Fruit fly (Drosophila melanogaster) whole organism, prepupa: Measurements from ENCODE around the gene CrebB.

ENCODE experiments used
- CG10631 ChIP-seq: fragments of 200-800 bp; sonication (Bioruptor generic); optimal IDR thresholded peaks from 2 replicates; lab custom pipeline; 2016; ENCODE audit warnings: missing biosample characterization, missing genetic modification characterization
- CG10669 ChIP-seq: fragments of 200-800 bp; sonication (Bioruptor generic); optimal IDR thresholded peaks from 3 replicates; lab custom pipeline; 2018; ENCODE audit warnings: missing biosample characterization, mild to moderate bottlenecking, missing genetic modification characterization, moderate library complexity
- CG11294 ChIP-seq: fragments of 200-800 bp; sonication (Bioruptor generic); IDR thresholded peaks from 2 replicates; pipeline ENCODE4 v1.3.6; 2022; ENCODE audit warnings: missing biosample characterization, missing genetic modification characterization
- CG11762 ChIP-seq: fragments of 200-800 bp; sonication (Bioruptor generic); optimal IDR thresholded peaks from 3 replicates; lab custom pipeline; 2016; ENCODE audit warnings: missing biosample characterization, missing genetic modification characterization; ENCODE audit not compliant: insufficient read depth
- CG11902 ChIP-seq: fragments of 200-800 bp; sonication (Bioruptor generic); optimal IDR thresholded peaks from 3 replicates; lab custom pipeline; 2016; ENCODE audit warnings: missing biosample characterization, missing genetic modification characterization
- CG15336 ChIP-seq: fragments of 200-800 bp; sonication (Bioruptor generic); IDR thresholded peaks from 2 replicates; pipeline ENCODE4 v1.3.6; 2022; ENCODE audit warnings: missing biosample characterization, missing genetic modification characterization
- CG16779 ChIP-seq: fragments of 200-800 bp; sonication (Bioruptor generic); optimal IDR thresholded peaks from 3 replicates; lab custom pipeline; 2017; ENCODE audit warnings: missing biosample characterization, mild to moderate bottlenecking, missing genetic modification characterization
- CG3032 ChIP-seq: fragments of 200-800 bp; optimal IDR thresholded peaks from 2 replicates; lab custom pipeline; 2019; ENCODE audit warnings: missing biosample characterization, mild to moderate bottlenecking, missing genetic modification characterization, moderate library complexity
- CG31627 ChIP-seq: fragments of 200-800 bp; sonication (Bioruptor generic); optimal IDR thresholded peaks from 3 replicates; lab custom pipeline; 2016; ENCODE audit warnings: missing biosample characterization, missing genetic modification characterization
- CG32006 ChIP-seq: fragments of 200-800 bp; sonication (Bioruptor generic); optimal IDR thresholded peaks from 3 replicates; lab custom pipeline; 2017; ENCODE audit warnings: missing biosample characterization, mild to moderate bottlenecking, missing genetic modification characterization
- CG3919 ChIP-seq: fragments of 200-800 bp; sonication (Bioruptor generic); optimal IDR thresholded peaks from 3 replicates; lab custom pipeline; 2016; ENCODE audit warnings: missing biosample characterization, missing genetic modification characterization
- CG6276 ChIP-seq: fragments of 200-800 bp; sonication (Bioruptor generic); optimal IDR thresholded peaks from 2 replicates; lab custom pipeline; 2017; ENCODE audit warnings: missing biosample characterization, mild to moderate bottlenecking, missing genetic modification characterization
- CG6792 ChIP-seq: fragments of 200-800 bp; sonication (Bioruptor generic); optimal IDR thresholded peaks from 3 replicates; lab custom pipeline; 2016; ENCODE audit warnings: missing biosample characterization, missing genetic modification characterization
- CG6808 ChIP-seq: fragments of 200-800 bp; sonication (Bioruptor generic); optimal IDR thresholded peaks from 3 replicates; lab custom pipeline; 2017; ENCODE audit warnings: missing biosample characterization, missing genetic modification characterization, mild to moderate bottlenecking, moderate library complexity, missing genetic modification reagents
- CG6854 ChIP-seq: fragments of 200-800 bp; sonication (Bioruptor generic); optimal IDR thresholded peaks from 2 replicates; lab custom pipeline; 2017; ENCODE audit warnings: missing biosample characterization, mild to moderate bottlenecking, missing genetic modification characterization
- CG7368 ChIP-seq: fragments of 200-800 bp; sonication (Bioruptor generic); optimal IDR thresholded peaks from 3 replicates; lab custom pipeline; 2016; ENCODE audit warnings: missing biosample characterization, missing genetic modification characterization
- CG8119 ChIP-seq: fragments of 200-800 bp; sonication (Bioruptor generic); IDR thresholded peaks from 3 replicates; pipeline ENCODE4 v1.3.6; 2022; ENCODE audit warnings: missing biosample characterization, missing genetic modification characterization
- CG8319 ChIP-seq: fragments of 200-800 bp; sonication (Bioruptor generic); optimal IDR thresholded peaks from 3 replicates; lab custom pipeline; 2016; ENCODE audit warnings: missing biosample characterization, missing genetic modification characterization
- CG8632 ChIP-seq: fragments of 200-800 bp; sonication (Bioruptor generic); optimal IDR thresholded peaks from 3 replicates; lab custom pipeline; 2016; ENCODE audit warnings: missing biosample characterization, missing genetic modification characterization
- CG9139 ChIP-seq: fragments of 200-800 bp; sonication (Bioruptor generic); optimal IDR thresholded peaks from 3 replicates; lab custom pipeline; 2017; ENCODE audit warnings: missing biosample characterization, mild to moderate bottlenecking, missing genetic modification characterization
- Eip75B ChIP-seq: fragments of 200-800 bp; sonication (Bioruptor generic); optimal IDR thresholded peaks from 3 replicates; lab custom pipeline; 2016; ENCODE audit warnings: missing biosample characterization, missing genetic modification characterization
- Eip78C ChIP-seq: fragments of 200-800 bp; sonication (Bioruptor generic); peaks from one replicate; lab custom pipeline; 2016; ENCODE audit warnings: missing biosample characterization, missing genetic modification characterization
- Eip93F ChIP-seq: fragments of 200-800 bp; sonication (Bioruptor generic); optimal IDR thresholded peaks from 2 replicates; lab custom pipeline; 2016; ENCODE audit warnings: missing biosample characterization, mild to moderate bottlenecking, missing genetic modification characterization
- Ets21C ChIP-seq: fragments of 200-800 bp; sonication (Bioruptor generic); optimal IDR thresholded peaks from 3 replicates; lab custom pipeline; 2016; ENCODE audit warnings: missing biosample characterization, missing genetic modification characterization
- Ets96B ChIP-seq: fragments of 200-800 bp; optimal IDR thresholded peaks from 2 replicates; lab custom pipeline; 2019; ENCODE audit warnings: missing biosample characterization, mild to moderate bottlenecking, missing genetic modification characterization, moderate library complexity
- Gug ChIP-seq: fragments of 200-800 bp; sonication (Bioruptor generic); IDR thresholded peaks from 2 replicates; pipeline ENCODE4 v1.3.6; 2022; ENCODE audit warnings: missing biosample characterization, missing genetic modification characterization
- Hr38 ChIP-seq: sonication (Bioruptor generic); optimal IDR thresholded peaks from 2 replicates; lab custom pipeline; 2016; ENCODE audit warnings: missing biosample characterization, missing genetic modification characterization
- Hr4 ChIP-seq: fragments of 200-800 bp; sonication (Bioruptor generic); optimal IDR thresholded peaks from 3 replicates; lab custom pipeline; 2016; ENCODE audit warnings: missing biosample characterization, missing genetic modification characterization
- Met ChIP-seq: fragments of 200-800 bp; sonication (Bioruptor generic); optimal IDR thresholded peaks from 3 replicates; lab custom pipeline; 2016; ENCODE audit warnings: missing biosample characterization, missing genetic modification characterization
- OdsH ChIP-seq: fragments of 200-800 bp; sonication (Bioruptor generic); optimal IDR thresholded peaks from 3 replicates; lab custom pipeline; 2016; ENCODE audit warnings: missing biosample characterization, missing genetic modification characterization
- Smox ChIP-seq: fragments of 200-800 bp; sonication (Bioruptor generic); optimal IDR thresholded peaks from 3 replicates; lab custom pipeline; 2016; ENCODE audit warnings: missing biosample characterization, missing genetic modification characterization
- Sox102F ChIP-seq: fragments of 200-800 bp; sonication (Bioruptor generic); optimal IDR thresholded peaks from 2 replicates; lab custom pipeline; 2016; ENCODE audit warnings: missing biosample characterization, mild to moderate bottlenecking, missing genetic modification characterization
- Sox14 ChIP-seq: fragments of 200-800 bp; sonication (Bioruptor generic); optimal IDR thresholded peaks from 3 replicates; lab custom pipeline; 2016; ENCODE audit warnings: missing biosample characterization, missing genetic modification characterization
- achi ChIP-seq: fragments of 200-800 bp; sonication (Bioruptor generic); optimal IDR thresholded peaks from 3 replicates; lab custom pipeline; 2016; ENCODE audit warnings: missing biosample characterization, missing genetic modification characterization
- cyc ChIP-seq: fragments of 200-800 bp; sonication (Bioruptor generic); optimal IDR thresholded peaks from 3 replicates; lab custom pipeline; 2016; ENCODE audit warnings: missing biosample characterization, missing genetic modification characterization
- dac ChIP-seq: fragments of 200-800 bp; sonication (Bioruptor generic); optimal IDR thresholded peaks from 2 replicates; lab custom pipeline; 2017; ENCODE audit warnings: missing biosample characterization, mild to moderate bottlenecking, missing genetic modification characterization
- eg ChIP-seq: fragments of 200-800 bp; sonication (Bioruptor generic); IDR thresholded peaks from 3 replicates; pipeline ENCODE4 v1.3.6; 2022; ENCODE audit warnings: missing biosample characterization, missing genetic modification characterization
- esn ChIP-seq: fragments of 200-800 bp; sonication (Bioruptor generic); optimal IDR thresholded peaks from 2 replicates; lab custom pipeline; 2016; ENCODE audit warnings: missing biosample characterization, mild to moderate bottlenecking, missing genetic modification characterization, moderate library complexity
- fd59A ChIP-seq: fragments of 200-800 bp; sonication (Bioruptor generic); optimal IDR thresholded peaks from 2 replicates; lab custom pipeline; 2017; ENCODE audit warnings: missing biosample characterization, mild to moderate bottlenecking, missing genetic modification characterization, missing genetic modification reagents
- fd85E ChIP-seq: fragments of 200-800 bp; sonication (Bioruptor generic); optimal IDR thresholded peaks from 3 replicates; lab custom pipeline; 2016; ENCODE audit warnings: missing biosample characterization, missing genetic modification characterization
- fkh ChIP-seq: fragments of 200-800 bp; sonication (Bioruptor generic); optimal IDR thresholded peaks from 3 replicates; lab custom pipeline; 2017; ENCODE audit warnings: missing biosample characterization, mild to moderate bottlenecking, missing genetic modification characterization, moderate library complexity
- lz ChIP-seq: fragments of 200-800 bp; sonication (Bioruptor generic); optimal IDR thresholded peaks from 3 replicates; lab custom pipeline; 2016; ENCODE audit warnings: missing biosample characterization, missing genetic modification characterization
- net ChIP-seq: fragments of 200-800 bp; sonication (Bioruptor generic); optimal IDR thresholded peaks from 3 replicates; lab custom pipeline; 2016; ENCODE audit warnings: missing biosample characterization, missing genetic modification characterization
- spab ChIP-seq: fragments of 200-800 bp; sonication (Bioruptor generic); optimal IDR thresholded peaks from 2 replicates; lab custom pipeline; 2017; ENCODE audit warnings: missing biosample characterization, mild to moderate bottlenecking, missing genetic modification characterization, missing genetic modification reagents
- ss ChIP-seq, 2 experiments: fragments of 200-800 bp; sonication (Bioruptor generic); optimal IDR thresholded peaks; 2 replicates in 1 of 2; 3 replicates in 1 of 2; lab custom pipeline; 2017 to 2018; ENCODE audit warnings: mild to moderate bottlenecking in 2 of 2, missing biosample characterization in 2 of 2, missing genetic modification characterization in 2 of 2, moderate library complexity in 1 of 2
- svp ChIP-seq: fragments of 200-800 bp; sonication (Bioruptor generic); peaks from one replicate; lab custom pipeline; 2016; ENCODE audit warnings: missing biosample characterization, missing genetic modification characterization
- vri ChIP-seq: fragments of 200-800 bp; sonication (Bioruptor generic); optimal IDR thresholded peaks from 3 replicates; lab custom pipeline; 2016; ENCODE audit warnings: missing biosample characterization, mild to moderate bottlenecking, missing genetic modification characterization

The CrebB gene

dm6 chrX:18404632-18405238, 38.6 kb downstream of the CrebB start (continued):
- peak in 1 of 2 experiments; percentile 23 for TF ChIP-seq ss (GFP tag; optimal IDR thresholded peaks at IDR 0.05; lab: Kevin White, UChicago)
- no peak for TF ChIP-seq CG16779 (tag; lab: Kevin White, UChicago)
- TF ChIP-seq Hr38: no peak
- TF ChIP-seq CG11294: peak; percentile 3; the same call in 1 of the 2 replicates
- TF ChIP-seq CG3032 (tag; lab: Kevin White, UChicago): no peak
- TF ChIP-seq achi (GFP tag; lab: Kevin White, UChicago): no peak
- TF ChIP-seq eg (GFP tag; lab: Robert Waterston, UW): peak; percentile 43; the same call in 1 of the 3 replicates
- no peak for TF ChIP-seq Sox102F
- TF ChIP-seq CG8119 (GFP tag; lab: Robert Waterston, UW): peak; percentile 14; the same call in 1 of the 3 replicates
- peak; percentile 47 for TF ChIP-seq Gug (GFP tag; lab: Robert Waterston, UW)
- TF ChIP-seq vri (GFP tag; lab: Kevin White, UChicago): peak; percentile 88
- no peak for TF ChIP-seq CG7368
- TF ChIP-seq Met: peak; percentile 16
- TF ChIP-seq CG3919 (GFP tag; lab: Kevin White, UChicago): no peak
- TF ChIP-seq CG10669 (GFP tag; lab: Kevin White, UChicago): no peak
- TF ChIP-seq Ets21C (GFP tag; lab: Kevin White, UChicago): no peak
- peak; percentile 16 for TF ChIP-seq CG6854
- TF ChIP-seq OdsH (GFP tag; lab: Kevin White, UChicago): peak; percentile 2
- TF ChIP-seq fd59A (GFP tag; lab: Kevin White, UChicago): peak; percentile 30
- TF ChIP-seq CG11762 (GFP tag; lab: Kevin White, UChicago): no peak
- peak; percentile 66 for TF ChIP-seq Hr4
- no peak for TF ChIP-seq CG31627 (GFP tag; lab: Kevin White, UChicago)
- TF ChIP-seq cyc (GFP tag; lab: Kevin White, UChicago): no peak
- TF ChIP-seq CG10631 (GFP tag; lab: Kevin White, UChicago): peak; percentile 5
- no peak for TF ChIP-seq CG8632 (GFP tag; lab: Kevin White, UChicago)
- peak; percentile 4 for TF ChIP-seq dac
- no peak for TF ChIP-seq Ets96B
- peak; percentile 59 for TF ChIP-seq fkh (GFP tag; lab: Kevin White, UChicago)
- TF ChIP-seq CG15336 (GFP tag; lab: Robert Waterston, UW): peak; percentile 39

dm6 chrX:18405567-18406059, 39.5 kb downstream of the CrebB start:
- TF ChIP-seq vri (GFP tag; lab: Kevin White, UChicago) (no peak), Hr4 (peak; percentile 78), svp (GFP tag; lab: Kevin White, UChicago) (peak; percentile 41), net (GFP tag; lab: Kevin White, UChicago) (peak; percentile 45), CG15336 (GFP tag; lab: Robert Waterston, UW) (peak; percentile 80), CG9139 (no peak), spab (GFP tag; lab: Kevin White, UChicago) (peak; percentile 5), CG32006 (GFP tag; lab: Kevin White, UChicago) (peak; percentile 85), Ets21C (GFP tag; lab: Kevin White, UChicago) (no peak), lz (GFP tag; lab: Kevin White, UChicago) (no peak), fd85E (GFP tag; lab: Kevin White, UChicago) (no peak), fd59A (GFP tag; lab: Kevin White, UChicago) (peak; percentile 15), CG11762 (GFP tag; lab: Kevin White, UChicago) (peak; percentile 25), CG6808 (GFP tag; lab: Kevin White, UChicago) (no peak), ss (GFP tag; optimal IDR thresholded peaks at IDR 0.05; lab: Kevin White, UChicago) (no peak), CG11902 (GFP tag; lab: Kevin White, UChicago) (no peak), Ets96B (peak; percentile 33), CG8319 (GFP tag; lab: Kevin White, UChicago) (no peak), Sox14 (GFP tag; lab: Kevin White, UChicago) (peak; percentile 36), eg (GFP tag; lab: Robert Waterston, UW) (peak; percentile 66), esn (GFP tag; lab: Kevin White, UChicago) (peak; percentile 5), Smox (no peak), Eip78C (GFP tag; lab: Kevin White, UChicago) (peak; percentile 79), Met (peak; percentile 16), Eip93F (GFP tag; lab: Kevin White, UChicago) (no peak), Gug (GFP tag; lab: Robert Waterston, UW) (peak; percentile 9; the same call in 1 of the 2 replicates), Eip75B (GFP tag; lab: Kevin White, UChicago) (peak; percentile 1), Hr38 (no peak), CG11294 (peak; percentile 22; the same call in 1 of the 2 replicates), cyc (GFP tag; lab: Kevin White, UChicago) (no peak), OdsH (GFP tag; lab: Kevin White, UChicago) (peak; percentile 48), CG3032 (tag; lab: Kevin White, UChicago) (peak; percentile 22), CG6792 (GFP tag; lab: Kevin White, UChicago) (no peak), CG8119 (GFP tag; lab: Robert Waterston, UW) (peak; percentile 72), CG6276 (GFP tag; lab: Kevin White, UChicago) (peak; percentile 72)
